Fruit fly (Drosophila melanogaster) whole organism, prepupa: ENCODE data around the gene NetA.
A peak's percentile ranks its signal among the peaks of the same experiment; 100 is the strongest.

Experiments
- Blimp-1 ChIP-seq: fragments of 200-800 bp; sonication (Bioruptor generic); optimal IDR thresholded peaks from 3 replicates; lab custom pipeline; 2017; ENCODE audit warnings: missing biosample characterization, missing genetic modification characterization, mild to moderate bottlenecking, moderate library complexity, missing genetic modification reagents
- CG10669 ChIP-seq: fragments of 200-800 bp; sonication (Bioruptor generic); optimal IDR thresholded peaks from 3 replicates; lab custom pipeline; 2018; ENCODE audit warnings: missing biosample characterization, mild to moderate bottlenecking, missing genetic modification characterization, moderate library complexity
- CG11294 ChIP-seq: fragments of 200-800 bp; sonication (Bioruptor generic); IDR thresholded peaks from 2 replicates; pipeline ENCODE4 v1.3.6; 2022; ENCODE audit warnings: missing biosample characterization, missing genetic modification characterization
- CG11762 ChIP-seq: fragments of 200-800 bp; sonication (Bioruptor generic); optimal IDR thresholded peaks from 3 replicates; lab custom pipeline; 2016; ENCODE audit warnings: missing biosample characterization, missing genetic modification characterization; ENCODE audit not compliant: insufficient read depth
- CG11902 ChIP-seq: fragments of 200-800 bp; sonication (Bioruptor generic); optimal IDR thresholded peaks from 3 replicates; lab custom pipeline; 2016; ENCODE audit warnings: missing biosample characterization, missing genetic modification characterization
- CG1621 ChIP-seq: fragments of 200-800 bp; sonication (Bioruptor generic); optimal IDR thresholded peaks from 3 replicates; lab custom pipeline; 2018; ENCODE audit warnings: missing biosample characterization, mild to moderate bottlenecking, missing genetic modification characterization
- CG31627 ChIP-seq: fragments of 200-800 bp; sonication (Bioruptor generic); optimal IDR thresholded peaks from 3 replicates; lab custom pipeline; 2016; ENCODE audit warnings: missing biosample characterization, missing genetic modification characterization
- CG32006 ChIP-seq: fragments of 200-800 bp; sonication (Bioruptor generic); optimal IDR thresholded peaks from 3 replicates; lab custom pipeline; 2017; ENCODE audit warnings: missing biosample characterization, mild to moderate bottlenecking, missing genetic modification characterization
- CG3919 ChIP-seq: fragments of 200-800 bp; sonication (Bioruptor generic); optimal IDR thresholded peaks from 3 replicates; lab custom pipeline; 2016; ENCODE audit warnings: missing biosample characterization, missing genetic modification characterization
- CG4318 ChIP-seq: fragments of 200-800 bp; sonication (Bioruptor generic); optimal IDR thresholded peaks from 3 replicates; lab custom pipeline; 2017; ENCODE audit warnings: missing biosample characterization, mild to moderate bottlenecking, missing genetic modification characterization
- CG6163 ChIP-seq: fragments of 200-800 bp; sonication (Bioruptor generic); IDR thresholded peaks from 3 replicates; pipeline ENCODE4 v1.3.6; 2022; ENCODE audit warnings: missing biosample characterization, missing genetic modification characterization
- CG6276 ChIP-seq: fragments of 200-800 bp; sonication (Bioruptor generic); optimal IDR thresholded peaks from 2 replicates; lab custom pipeline; 2017; ENCODE audit warnings: missing biosample characterization, mild to moderate bottlenecking, missing genetic modification characterization
- CG6854 ChIP-seq: fragments of 200-800 bp; sonication (Bioruptor generic); optimal IDR thresholded peaks from 2 replicates; lab custom pipeline; 2017; ENCODE audit warnings: missing biosample characterization, mild to moderate bottlenecking, missing genetic modification characterization
- CG7368 ChIP-seq: fragments of 200-800 bp; sonication (Bioruptor generic); optimal IDR thresholded peaks from 3 replicates; lab custom pipeline; 2016; ENCODE audit warnings: missing biosample characterization, missing genetic modification characterization
- CG8319 ChIP-seq: fragments of 200-800 bp; sonication (Bioruptor generic); optimal IDR thresholded peaks from 3 replicates; lab custom pipeline; 2016; ENCODE audit warnings: missing biosample characterization, missing genetic modification characterization
- CG9139 ChIP-seq: fragments of 200-800 bp; sonication (Bioruptor generic); optimal IDR thresholded peaks from 3 replicates; lab custom pipeline; 2017; ENCODE audit warnings: missing biosample characterization, mild to moderate bottlenecking, missing genetic modification characterization
- Eip75B ChIP-seq: fragments of 200-800 bp; sonication (Bioruptor generic); optimal IDR thresholded peaks from 3 replicates; lab custom pipeline; 2016; ENCODE audit warnings: missing biosample characterization, missing genetic modification characterization
- Eip78C ChIP-seq: fragments of 200-800 bp; sonication (Bioruptor generic); peaks from one replicate; lab custom pipeline; 2016; ENCODE audit warnings: missing biosample characterization, missing genetic modification characterization
- Eip93F ChIP-seq: fragments of 200-800 bp; sonication (Bioruptor generic); optimal IDR thresholded peaks from 2 replicates; lab custom pipeline; 2016; ENCODE audit warnings: missing biosample characterization, mild to moderate bottlenecking, missing genetic modification characterization
- Ets21C ChIP-seq: fragments of 200-800 bp; sonication (Bioruptor generic); optimal IDR thresholded peaks from 3 replicates; lab custom pipeline; 2016; ENCODE audit warnings: missing biosample characterization, missing genetic modification characterization
- Ets96B ChIP-seq: fragments of 200-800 bp; optimal IDR thresholded peaks from 2 replicates; lab custom pipeline; 2019; ENCODE audit warnings: missing biosample characterization, mild to moderate bottlenecking, missing genetic modification characterization, moderate library complexity
- Gug ChIP-seq: fragments of 200-800 bp; sonication (Bioruptor generic); IDR thresholded peaks from 2 replicates; pipeline ENCODE4 v1.3.6; 2022; ENCODE audit warnings: missing biosample characterization, missing genetic modification characterization
- Hr38 ChIP-seq: sonication (Bioruptor generic); optimal IDR thresholded peaks from 2 replicates; lab custom pipeline; 2016; ENCODE audit warnings: missing biosample characterization, missing genetic modification characterization
- Hr4 ChIP-seq: fragments of 200-800 bp; sonication (Bioruptor generic); optimal IDR thresholded peaks from 3 replicates; lab custom pipeline; 2016; ENCODE audit warnings: missing biosample characterization, missing genetic modification characterization
- Lpt ChIP-seq: fragments of 200-800 bp; sonication (Bioruptor generic); optimal IDR thresholded peaks from 3 replicates; lab custom pipeline; 2016; ENCODE audit warnings: missing biosample characterization, missing genetic modification characterization
- Met ChIP-seq: fragments of 200-800 bp; sonication (Bioruptor generic); optimal IDR thresholded peaks from 3 replicates; lab custom pipeline; 2016; ENCODE audit warnings: missing biosample characterization, missing genetic modification characterization
- Sox14 ChIP-seq: fragments of 200-800 bp; sonication (Bioruptor generic); optimal IDR thresholded peaks from 3 replicates; lab custom pipeline; 2016; ENCODE audit warnings: missing biosample characterization, missing genetic modification characterization
- Sox15 ChIP-seq: fragments of 200-800 bp; sonication (Bioruptor generic); optimal IDR thresholded peaks from 3 replicates; lab custom pipeline; 2016; ENCODE audit warnings: missing biosample characterization, missing genetic modification characterization
- achi ChIP-seq: fragments of 200-800 bp; sonication (Bioruptor generic); optimal IDR thresholded peaks from 3 replicates; lab custom pipeline; 2016; ENCODE audit warnings: missing biosample characterization, missing genetic modification characterization
- acj6 ChIP-seq: fragments of 200-800 bp; sonication (Bioruptor generic); optimal IDR thresholded peaks from 3 replicates; lab custom pipeline; 2016; ENCODE audit warnings: missing biosample characterization, missing genetic modification characterization
- cyc ChIP-seq: fragments of 200-800 bp; sonication (Bioruptor generic); optimal IDR thresholded peaks from 3 replicates; lab custom pipeline; 2016; ENCODE audit warnings: missing biosample characterization, missing genetic modification characterization
- dac ChIP-seq: fragments of 200-800 bp; sonication (Bioruptor generic); optimal IDR thresholded peaks from 2 replicates; lab custom pipeline; 2017; ENCODE audit warnings: missing biosample characterization, mild to moderate bottlenecking, missing genetic modification characterization
- dsx ChIP-seq: fragments of 200-800 bp; optimal IDR thresholded peaks from 3 replicates; lab custom pipeline; 2019; ENCODE audit warnings: missing biosample characterization, mild to moderate bottlenecking, missing genetic modification characterization, moderate library complexity; ENCODE audit not compliant: poor library complexity, severe bottlenecking
- esn ChIP-seq: fragments of 200-800 bp; sonication (Bioruptor generic); optimal IDR thresholded peaks from 2 replicates; lab custom pipeline; 2016; ENCODE audit warnings: missing biosample characterization, mild to moderate bottlenecking, missing genetic modification characterization, moderate library complexity
- fd59A ChIP-seq: fragments of 200-800 bp; sonication (Bioruptor generic); optimal IDR thresholded peaks from 2 replicates; lab custom pipeline; 2017; ENCODE audit warnings: missing biosample characterization, mild to moderate bottlenecking, missing genetic modification characterization, missing genetic modification reagents
- fd85E ChIP-seq: fragments of 200-800 bp; sonication (Bioruptor generic); optimal IDR thresholded peaks from 3 replicates; lab custom pipeline; 2016; ENCODE audit warnings: missing biosample characterization, missing genetic modification characterization
- fkh ChIP-seq: fragments of 200-800 bp; sonication (Bioruptor generic); optimal IDR thresholded peaks from 3 replicates; lab custom pipeline; 2017; ENCODE audit warnings: missing biosample characterization, mild to moderate bottlenecking, missing genetic modification characterization, moderate library complexity
- lz ChIP-seq: fragments of 200-800 bp; sonication (Bioruptor generic); optimal IDR thresholded peaks from 3 replicates; lab custom pipeline; 2016; ENCODE audit warnings: missing biosample characterization, missing genetic modification characterization
- pdm3 ChIP-seq: fragments of 200-800 bp; sonication (Bioruptor generic); optimal IDR thresholded peaks from 3 replicates; lab custom pipeline; 2016; ENCODE audit warnings: missing biosample characterization, missing genetic modification characterization
- salr ChIP-seq, 2 experiments: fragments of 200-800 bp; sonication (Bioruptor generic); optimal IDR thresholded peaks; 3 replicates each; lab custom pipeline; 2016 to 2018; ENCODE audit warnings: missing biosample characterization in 2 of 2, missing genetic modification characterization in 2 of 2, mild to moderate bottlenecking in 1 of 2
- spab ChIP-seq: fragments of 200-800 bp; sonication (Bioruptor generic); optimal IDR thresholded peaks from 2 replicates; lab custom pipeline; 2017; ENCODE audit warnings: missing biosample characterization, mild to moderate bottlenecking, missing genetic modification characterization, missing genetic modification reagents
- ss ChIP-seq, 2 experiments: fragments of 200-800 bp; sonication (Bioruptor generic); optimal IDR thresholded peaks; 2 replicates in 1 of 2; 3 replicates in 1 of 2; lab custom pipeline; 2017 to 2018; ENCODE audit warnings: mild to moderate bottlenecking in 2 of 2, missing biosample characterization in 2 of 2, missing genetic modification characterization in 2 of 2, moderate library complexity in 1 of 2
- svp ChIP-seq: fragments of 200-800 bp; sonication (Bioruptor generic); peaks from one replicate; lab custom pipeline; 2016; ENCODE audit warnings: missing biosample characterization, missing genetic modification characterization
- topi ChIP-seq: fragments of 200-800 bp; sonication (Bioruptor generic); optimal IDR thresholded peaks from 3 replicates; lab custom pipeline; 2016; ENCODE audit warnings: missing biosample characterization, missing genetic modification characterization
- vri ChIP-seq: fragments of 200-800 bp; sonication (Bioruptor generic); optimal IDR thresholded peaks from 3 replicates; lab custom pipeline; 2016; ENCODE audit warnings: missing biosample characterization, mild to moderate bottlenecking, missing genetic modification characterization

NetA gene

DNA sequence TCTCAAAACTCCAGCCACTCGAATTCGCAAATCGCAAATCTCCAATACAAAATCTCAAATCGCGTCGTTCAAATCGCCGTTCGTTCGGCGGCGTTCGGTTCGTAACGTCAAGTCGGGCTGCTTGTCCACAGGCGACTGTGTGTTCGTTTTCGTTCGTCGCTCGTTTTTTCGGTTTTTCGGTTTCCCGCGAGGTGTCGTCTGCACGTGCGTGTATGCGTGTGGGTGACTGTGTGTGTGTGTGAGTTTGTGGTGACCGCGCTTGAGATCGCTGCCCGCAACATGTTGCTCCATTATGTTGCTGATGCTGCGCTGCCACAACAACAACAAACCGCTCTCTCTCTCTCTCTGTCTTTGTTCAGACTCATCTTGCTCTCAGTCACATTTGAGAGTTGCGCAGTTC, at the start of gene NetA:
Gene NetA, minus strand, starts transcription at position 238 of the 400 bp plus-strand sequence.
- TF ChIP-seq svp (GFP tag; lab: Kevin White, UChicago): no peak
- peak; percentile 25 for TF ChIP-seq dsx (GFP tag; lab: Kevin White, UChicago)
- TF ChIP-seq Eip78C (GFP tag; lab: Kevin White, UChicago): peak; percentile 51
- peak; percentile 94 for TF ChIP-seq CG8319
- TF ChIP-seq spab (GFP tag; lab: Kevin White, UChicago): no peak
- TF ChIP-seq Blimp-1 (GFP tag; lab: Kevin White, UChicago): no peak
- peak in 1 of 2 experiments; percentile 11 for TF ChIP-seq ss (GFP tag; optimal IDR thresholded peaks at IDR 0.05; lab: Kevin White, UChicago)
- TF ChIP-seq salr (GFP tag; optimal IDR thresholded peaks at IDR 0.05; lab: Kevin White, UChicago): no peak
- no peak for TF ChIP-seq Ets96B
- TF ChIP-seq dac: no peak
- TF ChIP-seq CG3919 (GFP tag; lab: Kevin White, UChicago): peak; percentile 38
- TF ChIP-seq acj6: no peak
- TF ChIP-seq CG10669 (GFP tag; lab: Kevin White, UChicago): peak; percentile 99
- TF ChIP-seq, all 60 proteins: peak for 6

DNA sequence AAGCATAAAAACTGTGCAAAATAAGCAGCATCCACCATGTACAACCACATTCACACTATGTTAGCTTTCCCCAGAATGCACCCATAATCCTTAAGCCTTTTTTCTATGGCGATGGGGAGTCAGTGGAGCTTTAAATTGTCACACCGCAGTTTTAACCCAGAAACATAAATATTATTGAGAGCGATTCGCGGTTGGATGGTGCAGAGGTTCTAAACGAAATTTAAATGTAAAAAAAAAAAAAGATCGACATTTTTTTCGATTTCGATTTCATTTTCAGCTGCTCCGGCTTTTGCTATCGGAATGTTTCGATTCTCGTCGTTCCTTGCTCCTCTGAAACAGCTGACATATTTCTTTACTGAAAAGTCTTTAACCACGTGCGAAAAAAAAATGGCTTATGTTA, 48.3 kb upstream of the NetA start, which contains the start of gene CG43088:
Gene CG43088, plus strand, starts transcription at position 301 of the 400 bp plus-strand sequence.
- no peak for TF ChIP-seq CG31627 (GFP tag; lab: Kevin White, UChicago)
- no peak for TF ChIP-seq Lpt (GFP tag; lab: Kevin White, UChicago)
- no peak for TF ChIP-seq Eip78C (GFP tag; lab: Kevin White, UChicago)
- TF ChIP-seq CG1621 (tag; lab: Kevin White, UChicago): no peak
- TF ChIP-seq Sox14 (GFP tag; lab: Kevin White, UChicago): no peak
- no peak for TF ChIP-seq cyc
- TF ChIP-seq spab (GFP tag; lab: Kevin White, UChicago): no peak
- no peak for TF ChIP-seq salr (GFP tag; optimal IDR thresholded peaks at IDR 0.05; lab: Kevin White, UChicago)
- no peak for TF ChIP-seq CG4318 (GFP tag; lab: Kevin White, UChicago)
- no peak for TF ChIP-seq ss (GFP tag; optimal IDR thresholded peaks at IDR 0.05; lab: Kevin White, UChicago)
- no peak for TF ChIP-seq CG6854 (GFP tag; lab: Kevin White, UChicago)
- TF ChIP-seq acj6: no peak

DNA sequence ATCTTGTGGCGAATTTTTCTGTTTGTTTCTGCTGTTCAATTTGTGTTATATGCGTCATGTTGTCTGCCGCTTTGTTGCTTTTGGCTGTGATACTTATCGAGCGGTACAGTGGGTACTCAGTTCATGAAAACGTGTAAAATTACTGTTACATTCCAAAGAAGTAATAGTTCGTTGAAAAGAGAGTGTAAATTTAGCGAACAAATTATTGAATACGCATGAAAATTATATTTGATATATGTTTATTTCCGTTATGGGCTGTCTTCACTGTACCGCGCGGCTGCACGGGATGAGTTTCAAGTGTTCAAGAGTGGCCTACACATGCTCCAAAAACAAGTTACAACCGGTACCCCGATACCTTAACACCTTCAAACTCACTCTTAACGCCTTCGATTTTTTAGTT, 35.4 kb upstream of the NetA start:
- TF ChIP-seq Eip78C (GFP tag; lab: Kevin White, UChicago): peak; percentile 97
- peak; percentile 52 for TF ChIP-seq Blimp-1 (GFP tag; lab: Kevin White, UChicago)
- TF ChIP-seq Gug (GFP tag; lab: Robert Waterston, UW): peak; percentile 73
- TF ChIP-seq topi (GFP tag; lab: Kevin White, UChicago): peak; percentile 91
- TF ChIP-seq lz (GFP tag; lab: Kevin White, UChicago): peak; percentile 87
- peak; percentile 75 for TF ChIP-seq CG6276 (GFP tag; lab: Kevin White, UChicago)
- peak; percentile 79 for TF ChIP-seq Ets21C (GFP tag; lab: Kevin White, UChicago)
- TF ChIP-seq pdm3 (GFP tag; lab: Kevin White, UChicago): peak; percentile 88
- TF ChIP-seq CG32006 (GFP tag; lab: Kevin White, UChicago): peak; percentile 78
- peak; percentile 69 for TF ChIP-seq CG11762 (GFP tag; lab: Kevin White, UChicago)
- TF ChIP-seq fd59A: peak; percentile 68
- TF ChIP-seq CG8319: peak; percentile 81
- TF ChIP-seq Eip75B: peak; percentile 81
- peak; percentile 88 for TF ChIP-seq CG31627 (GFP tag; lab: Kevin White, UChicago)
- TF ChIP-seq Hr38: no peak
- peak; percentile 52 for TF ChIP-seq CG11294
- TF ChIP-seq Met: peak; percentile 89
- peak; percentile 54 for TF ChIP-seq CG9139
- TF ChIP-seq fkh (GFP tag; lab: Kevin White, UChicago): no peak
- TF ChIP-seq achi: peak; percentile 84
- peak; percentile 86 for TF ChIP-seq CG3919 (GFP tag; lab: Kevin White, UChicago)
- TF ChIP-seq CG6163: peak; percentile 93
- peak; percentile 39 for TF ChIP-seq dac
- TF ChIP-seq Hr4 (GFP tag; lab: Kevin White, UChicago): peak; percentile 84
- TF ChIP-seq Sox15: peak; percentile 83
- peak; percentile 56 for TF ChIP-seq vri (GFP tag; lab: Kevin White, UChicago)
- TF ChIP-seq Eip93F: peak; percentile 40
- peak; percentile 73 for TF ChIP-seq Ets96B
- peak; percentile 88 for TF ChIP-seq esn (GFP tag; lab: Kevin White, UChicago)
- peak; percentile 87 for TF ChIP-seq acj6
- TF ChIP-seq dsx (GFP tag; lab: Kevin White, UChicago): peak; percentile 73
- peak; percentile 89 for TF ChIP-seq CG11902
- TF ChIP-seq spab (GFP tag; lab: Kevin White, UChicago): peak; percentile 59
- TF ChIP-seq Lpt (GFP tag; lab: Kevin White, UChicago): peak; percentile 76
- peak; percentile 87 for TF ChIP-seq CG7368
- peak; percentile 49 for TF ChIP-seq fd85E (GFP tag; lab: Kevin White, UChicago)
